Fruit fly (Drosophila melanogaster): ENCODE data around the gene ND-B14.5A.

The ND-B14.5A gene

DNA sequence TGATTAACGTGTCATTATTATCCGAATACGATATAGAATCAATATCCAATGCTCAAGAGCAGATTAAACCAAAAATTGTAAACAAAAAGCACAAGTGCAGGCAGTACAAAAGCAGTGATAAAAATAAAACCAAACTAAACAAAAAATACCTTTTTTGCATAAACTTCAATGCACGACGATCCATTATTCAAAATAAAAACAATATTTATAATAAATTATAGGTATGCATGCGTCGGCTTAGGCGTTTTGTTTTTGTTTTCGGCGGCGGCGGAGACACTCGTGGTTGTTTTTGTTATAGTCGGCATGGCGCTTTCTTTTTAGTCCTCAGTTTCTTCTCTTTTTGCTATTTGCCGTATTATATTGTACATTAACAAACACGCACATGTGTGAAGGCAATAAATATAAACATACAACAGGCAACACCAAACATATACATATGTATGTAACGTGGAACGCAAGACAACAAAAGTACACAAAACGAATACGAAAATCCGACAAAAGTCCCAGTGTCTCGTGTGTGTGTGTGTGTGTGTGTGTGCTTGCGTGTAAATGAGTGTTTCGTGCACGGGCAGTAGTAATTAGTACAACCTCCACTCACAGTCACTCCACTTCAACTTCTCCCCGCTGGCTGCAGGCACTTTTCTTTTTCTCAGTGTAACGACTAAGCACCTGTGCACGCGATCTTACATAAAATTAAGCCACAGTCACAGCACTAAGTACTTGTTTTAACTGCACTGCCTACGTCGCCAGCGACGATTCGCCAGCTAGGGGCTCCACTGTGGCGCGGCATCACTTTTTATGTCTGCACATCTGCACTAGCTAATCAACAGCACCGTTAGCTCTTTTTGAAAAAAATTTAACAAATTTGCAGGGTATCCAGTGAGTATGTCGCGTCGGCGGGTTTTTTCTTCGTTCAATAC lies 36.2 kb upstream of the ND-B14.5A start (continued):
- no peak for TF ChIP-seq Six4 (GFP tag; optimal IDR thresholded peaks at IDR 0.05)
- TF ChIP-seq fd3F (GFP tag; optimal IDR thresholded peaks at IDR 0.05) = no peak
- TF ChIP-seq bbx (GFP tag; IDR thresholded peaks at IDR 0.05; ENCODE audit: partially characterized antibody) = no peak
- peak; percentile 12 to 53 for TF ChIP-seq dpn (GFP tag; optimal IDR thresholded peaks at IDR 0.05)
- TF ChIP-seq Hr78 (GFP tag; optimal IDR thresholded peaks at IDR 0.05) = no peak
- no peak for TF ChIP-seq CG10959 (GFP tag; IDR thresholded peaks at IDR 0.05)
- TF ChIP-seq nmo (GFP tag; optimal IDR thresholded peaks at IDR 0.05) = peak; percentile 15
- no peak for TF ChIP-seq fu2 (GFP tag; optimal IDR thresholded peaks at IDR 0.05)
- TF ChIP-seq salm (tag; optimal IDR thresholded peaks at IDR 0.05) = no peak
- peak; percentile 42; the same call in 1 of the 2 replicates for TF ChIP-seq CG32772 (GFP tag; IDR thresholded peaks at IDR 0.05)
- TF ChIP-seq CG17186 (GFP tag; optimal IDR thresholded peaks at IDR 0.05) = no peak
- peak; percentile 38 for TF ChIP-seq p53 (GFP tag; optimal IDR thresholded peaks at IDR 0.05)
- TF ChIP-seq tin (GFP tag; optimal IDR thresholded peaks at IDR 0.05) = no peak
- peak; percentile 11; the same call in 1 of the 3 replicates for TF ChIP-seq B-H1 (GFP tag; IDR thresholded peaks at IDR 0.05)
- peak; percentile 75 for TF ChIP-seq twi (tag; optimal IDR thresholded peaks at IDR 0.05)
- TF ChIP-seq Trl (optimal IDR thresholded peaks at IDR 0.05) = no peak
- no peak for TF ChIP-seq Trl (GFP tag; optimal IDR thresholded peaks at IDR 0.05)
- TF ChIP-seq ftz-f1 (GFP tag; optimal IDR thresholded peaks at IDR 0.05) = no peak
- no peak for TF ChIP-seq Doc3 (GFP tag; IDR thresholded peaks at IDR 0.05; ENCODE audit: partially characterized antibody)
- TF ChIP-seq Drgx (GFP tag; IDR thresholded peaks at IDR 0.05) = peak; percentile 49
- TF ChIP-seq CG11456 (GFP tag; IDR thresholded peaks at IDR 0.05) = peak; percentile 15; the same call in 1 of the 3 replicates
- no peak for TF ChIP-seq abd-A (tag; optimal IDR thresholded peaks at IDR 0.05)
- peak; percentile 6 for TF ChIP-seq CG18262 (tag; optimal IDR thresholded peaks at IDR 0.05)
- no peak for TF ChIP-seq CG2202 (tag; optimal IDR thresholded peaks at IDR 0.05)
- peak; percentile 19; the same call in 1 of the 2 replicates for TF ChIP-seq Taf1 (GFP tag; IDR thresholded peaks at IDR 0.05)
- TF ChIP-seq CG33213 (GFP tag; optimal IDR thresholded peaks at IDR 0.05) = no peak
- peak; percentile 58 for TF ChIP-seq CG9932 (GFP tag; IDR thresholded peaks at IDR 0.05)
- TF ChIP-seq zfh2 (GFP tag; optimal IDR thresholded peaks at IDR 0.05) = peak; percentile 33
- no peak for TF ChIP-seq luna (GFP tag; optimal IDR thresholded peaks at IDR 0.05)
- peak; percentile 39 for TF ChIP-seq lilli (GFP tag; optimal IDR thresholded peaks at IDR 0.05)
- no peak for TF ChIP-seq NC2α (GFP tag; optimal IDR thresholded peaks at IDR 0.05)
- peak; percentile 54 for TF ChIP-seq CG15269 (tag; optimal IDR thresholded peaks at IDR 0.05)
- TF ChIP-seq CG5180 (GFP tag; optimal IDR thresholded peaks at IDR 0.05) = no peak
- TF ChIP-seq tll (GFP tag; optimal IDR thresholded peaks at IDR 0.05) = no peak
- TF ChIP-seq vnd (GFP tag; IDR thresholded peaks at IDR 0.05; ENCODE audit: partially characterized antibody) = 0 out of 3 replicates have a peak, but pooled peaks have one; percentile 5
- no peak for TF ChIP-seq usp (GFP tag; optimal IDR thresholded peaks at IDR 0.05)
- peak; percentile 44 for TF ChIP-seq Abd-B (GFP tag; optimal IDR thresholded peaks at IDR 0.05)
- TF ChIP-seq CG16813 (GFP tag; IDR thresholded peaks at IDR 0.05; ENCODE audit: partially characterized antibody) = no peak
- TF ChIP-seq CG15696 (tag; optimal IDR thresholded peaks at IDR 0.05) = no peak
- no peak for TF ChIP-seq CkIIα-i1 (GFP tag; IDR thresholded peaks at IDR 0.05)
- TF ChIP-seq onecut (GFP tag; IDR thresholded peaks at IDR 0.05) = no peak
- TF ChIP-seq jumu (GFP tag; optimal IDR thresholded peaks at IDR 0.05) = peak; percentile 58
- TF ChIP-seq CG17612 (GFP tag; IDR thresholded peaks at IDR 0.05) = peak; percentile 58; the same call in 1 of the 2 replicates
- peak; percentile 28 for TF ChIP-seq exex (tag; optimal IDR thresholded peaks at IDR 0.05)
- TF ChIP-seq CG7357 (GFP tag; IDR thresholded peaks at IDR 0.05) = 0 out of 3 replicates have a peak, but pooled peaks have one; percentile 54
- TF ChIP-seq CG7372 (GFP tag; IDR thresholded peaks at IDR 0.05) = peak; percentile 49
- TF ChIP-seq CG16863 (GFP tag; optimal IDR thresholded peaks at IDR 0.05) = peak; percentile 30
- peak; percentile 6 for TF ChIP-seq lab (GFP tag; optimal IDR thresholded peaks at IDR 0.05)
